Worm (Caenorhabditis elegans): Measurements from ENCODE around the gene M117.1.

Gene M117.1

ce11 chrIV:11855900-11856660 lies 42.0 kb downstream of the M117.1 start, which contains the start of gene ech-2 (continued):
- peak in 1 of 3 experiments; percentile 20 for TF ChIP-seq ceh-82 (tag; optimal IDR thresholded peaks at IDR 0.05)
- peak; percentile 10 for TF ChIP-seq nhr-90 (tag; optimal IDR thresholded peaks at IDR 0.05; ENCODE audit: poor library complexity)
- peak; percentile 7 for TF ChIP-seq ceh-90 (tag; optimal IDR thresholded peaks at IDR 0.05)
- peak; percentile 0 for TF ChIP-seq nhr-71 (tag; optimal IDR thresholded peaks at IDR 0.05)
- TF ChIP-seq lsy-2 (tag; optimal IDR thresholded peaks at IDR 0.05) = peak; percentile 39 to 40

ce11 chrIV:11857159-11857565 lies 43.1 kb downstream of the M117.1 start:
- peak; percentile 44 for TF ChIP-seq lin-13 (GFP tag; optimal IDR thresholded peaks at IDR 0.05)
- no peak for TF ChIP-seq Y116A8C.19 (tag; optimal IDR thresholded peaks at IDR 0.05; ENCODE audit: borderline replicate concordance)
- TF ChIP-seq pax-3 (tag; optimal IDR thresholded peaks at IDR 0.05) = peak; percentile 34
- TF ChIP-seq nhr-47 (tag; optimal IDR thresholded peaks at IDR 0.05) = peak; percentile 71
- TF ChIP-seq tlp-1 (tag; optimal IDR thresholded peaks at IDR 0.05) = no peak
- TF ChIP-seq snu-23 (GFP tag; optimal IDR thresholded peaks at IDR 0.05) = peak; percentile 78
- TF ChIP-seq sox-4 (tag; optimal IDR thresholded peaks at IDR 0.05) = no peak
- peak; percentile 56 for TF ChIP-seq C16A3.4 (tag; optimal IDR thresholded peaks at IDR 0.05)
- peak; percentile 45; the same call in 1 of the 2 replicates for TF ChIP-seq nhr-19 (GFP tag; conservative IDR thresholded peaks at IDR 0.05)
- TF ChIP-seq nhr-84 (tag; optimal IDR thresholded peaks at IDR 0.05) = no peak
- peak; percentile 64 for TF ChIP-seq lin-15B (tag; optimal IDR thresholded peaks at IDR 0.05)
- TF ChIP-seq skn-1 (tag; optimal IDR thresholded peaks at IDR 0.05) = peak; percentile 81
- TF ChIP-seq ceh-88 (GFP tag; IDR thresholded peaks at IDR 0.05) = no peak
- peak; percentile 48 for TF ChIP-seq nhr-20 (tag; optimal IDR thresholded peaks at IDR 0.05)
- TF ChIP-seq nhr-71 (tag; optimal IDR thresholded peaks at IDR 0.05) = peak; percentile 83
- peak; percentile 84 for TF ChIP-seq fkh-10 (GFP tag; optimal IDR thresholded peaks at IDR 0.05)
- no peak for TF ChIP-seq elt-3 (tag; optimal IDR thresholded peaks at IDR 0.05)
- peak; percentile 38 for TF ChIP-seq fos-1 (tag; optimal IDR thresholded peaks at IDR 0.05)
- peak; percentile 53 to 86 for TF ChIP-seq lsy-2 (tag; optimal IDR thresholded peaks at IDR 0.05)
- TF ChIP-seq egl-27 (tag; optimal IDR thresholded peaks at IDR 0.05) = peak in 1 of 2 experiments; percentile 35
- TF ChIP-seq hlh-4 (tag; optimal IDR thresholded peaks at IDR 0.05) = no peak
- TF ChIP-seq lir-3 (tag; optimal IDR thresholded peaks at IDR 0.05; ENCODE audit: poor library complexity) = peak; percentile 32
- TF ChIP-seq nhr-85 (tag) = no peak
- TF ChIP-seq F16B12.6 (tag; optimal IDR thresholded peaks at IDR 0.05) = no peak
- TF ChIP-seq nhr-237 (tag; optimal IDR thresholded peaks at IDR 0.05) = no peak
- TF ChIP-seq zip-4 (GFP tag; optimal IDR thresholded peaks at IDR 0.05) = no peak
- peak; percentile 64 to 73 for TF ChIP-seq efl-1 (optimal IDR thresholded peaks at IDR 0.05)
- TF ChIP-seq efl-1 (GFP tag; optimal IDR thresholded peaks at IDR 0.05 in 1 of 2) = peak; percentile 46 to 53
- TF ChIP-seq fkh-8 (tag; optimal IDR thresholded peaks at IDR 0.05) = peak; percentile 91
- TF ChIP-seq unc-86 (tag; optimal IDR thresholded peaks at IDR 0.05) = peak; percentile 61
- TF ChIP-seq sptf-1 (tag; optimal IDR thresholded peaks at IDR 0.05) = no peak
- TF ChIP-seq lin-39 (tag; optimal IDR thresholded peaks at IDR 0.05) = no peak
- no peak for TF ChIP-seq aly-2 (tag; optimal IDR thresholded peaks at IDR 0.05)
- TF ChIP-seq C34B4.2 (tag; optimal IDR thresholded peaks at IDR 0.05) = no peak
- peak; percentile 14 for TF ChIP-seq snpc-4 (tag; optimal IDR thresholded peaks at IDR 0.05)
- no peak for TF ChIP-seq ama-1 (optimal IDR thresholded peaks at IDR 0.05)
- peak; percentile 9 to 63 (median 51) for TF ChIP-seq dpl-1 (GFP tag; optimal IDR thresholded peaks at IDR 0.05)
- TF ChIP-seq alr-1 (tag; optimal IDR thresholded peaks at IDR 0.05; ENCODE audit: borderline replicate concordance) = no peak
- TF ChIP-seq lin-14 (GFP tag; optimal IDR thresholded peaks at IDR 0.05) = peak; percentile 94
- peak; percentile 62 for TF ChIP-seq rnt-1 (tag; optimal IDR thresholded peaks at IDR 0.05)
- peak; percentile 64 for TF ChIP-seq isw-1 (GFP tag; IDR thresholded peaks at IDR 0.05)
- TF ChIP-seq mdl-1 (tag; optimal IDR thresholded peaks at IDR 0.05) = peak in 1 of 2 experiments; percentile 41
- peak; percentile 53 to 89 (median 61) for TF ChIP-seq ceh-82 (tag; optimal IDR thresholded peaks at IDR 0.05)
- TF ChIP-seq fkh-4 (tag; optimal IDR thresholded peaks at IDR 0.05; ENCODE audit: borderline replicate concordance) = no peak
- TF ChIP-seq dsc-1 (tag; optimal IDR thresholded peaks at IDR 0.05) = peak; percentile 71
- TF ChIP-seq ztf-11 (tag; optimal IDR thresholded peaks at IDR 0.05) = no peak
- peak; percentile 68 for TF ChIP-seq swsn-7 (tag; optimal IDR thresholded peaks at IDR 0.05)

Data from whole organism, L1 larva.